Worm (Caenorhabditis elegans): ENCODE measurements around the gene aakb-2.

- TF ChIP-seq mcd-1 (GFP tag; IDR thresholded peaks at IDR 0.05) (no peak), ama-1 (optimal IDR thresholded peaks at IDR 0.05) (no peak), ama-1 (GFP tag; optimal IDR thresholded peaks at IDR 0.05) (no peak), somi-1 (GFP tag; optimal IDR thresholded peaks at IDR 0.05) (no peak), zim-3 (tag; optimal IDR thresholded peaks at IDR 0.05) (no peak), nfya-2 (GFP tag; IDR thresholded peaks at IDR 0.05) (no peak), D2030.7 (GFP tag; IDR thresholded peaks at IDR 0.05) (no peak), F57C9.4 (tag; optimal IDR thresholded peaks at IDR 0.05) (no peak), unc-62 (GFP tag; optimal IDR thresholded peaks at IDR 0.05) (no peak), tbp1 (GFP tag; optimal IDR thresholded peaks at IDR 0.05) (no peak)
Measured at ce11 chrIII:11240776-11241175, 3.8 kb downstream of the aakb-2 start.

Measured in whole organism, young adult.